Fruit fly (Drosophila melanogaster) whole organism, prepupa: ENCODE measurements around the gene CG13841.

Experiments used
- Blimp-1 ChIP-seq: fragments of 200-800 bp; sonication (Bioruptor generic); optimal IDR thresholded peaks from 3 replicates; lab custom pipeline; 2017; ENCODE audit warnings: missing biosample characterization, missing genetic modification characterization, mild to moderate bottlenecking, moderate library complexity, missing genetic modification reagents
- CG10669 ChIP-seq: fragments of 200-800 bp; sonication (Bioruptor generic); optimal IDR thresholded peaks from 3 replicates; lab custom pipeline; 2018; ENCODE audit warnings: missing biosample characterization, mild to moderate bottlenecking, missing genetic modification characterization, moderate library complexity
- CG15336 ChIP-seq: fragments of 200-800 bp; sonication (Bioruptor generic); IDR thresholded peaks from 2 replicates; pipeline ENCODE4 v1.3.6; 2022; ENCODE audit warnings: missing biosample characterization, missing genetic modification characterization
- CG3032 ChIP-seq: fragments of 200-800 bp; optimal IDR thresholded peaks from 2 replicates; lab custom pipeline; 2019; ENCODE audit warnings: missing biosample characterization, mild to moderate bottlenecking, missing genetic modification characterization, moderate library complexity
- CG6808 ChIP-seq: fragments of 200-800 bp; sonication (Bioruptor generic); optimal IDR thresholded peaks from 3 replicates; lab custom pipeline; 2017; ENCODE audit warnings: missing biosample characterization, missing genetic modification characterization, mild to moderate bottlenecking, moderate library complexity, missing genetic modification reagents
- CG8632 ChIP-seq: fragments of 200-800 bp; sonication (Bioruptor generic); optimal IDR thresholded peaks from 3 replicates; lab custom pipeline; 2016; ENCODE audit warnings: missing biosample characterization, missing genetic modification characterization
- Eip75B ChIP-seq: fragments of 200-800 bp; sonication (Bioruptor generic); optimal IDR thresholded peaks from 3 replicates; lab custom pipeline; 2016; ENCODE audit warnings: missing biosample characterization, missing genetic modification characterization
- Smox ChIP-seq: fragments of 200-800 bp; sonication (Bioruptor generic); optimal IDR thresholded peaks from 3 replicates; lab custom pipeline; 2016; ENCODE audit warnings: missing biosample characterization, missing genetic modification characterization
- esn ChIP-seq: fragments of 200-800 bp; sonication (Bioruptor generic); optimal IDR thresholded peaks from 2 replicates; lab custom pipeline; 2016; ENCODE audit warnings: missing biosample characterization, mild to moderate bottlenecking, missing genetic modification characterization, moderate library complexity
- salr ChIP-seq, 2 experiments: fragments of 200-800 bp; sonication (Bioruptor generic); optimal IDR thresholded peaks; 3 replicates each; lab custom pipeline; 2016 to 2018; ENCODE audit warnings: missing biosample characterization in 2 of 2, missing genetic modification characterization in 2 of 2, mild to moderate bottlenecking in 1 of 2
- spab ChIP-seq: fragments of 200-800 bp; sonication (Bioruptor generic); optimal IDR thresholded peaks from 2 replicates; lab custom pipeline; 2017; ENCODE audit warnings: missing biosample characterization, mild to moderate bottlenecking, missing genetic modification characterization, missing genetic modification reagents

DNA sequence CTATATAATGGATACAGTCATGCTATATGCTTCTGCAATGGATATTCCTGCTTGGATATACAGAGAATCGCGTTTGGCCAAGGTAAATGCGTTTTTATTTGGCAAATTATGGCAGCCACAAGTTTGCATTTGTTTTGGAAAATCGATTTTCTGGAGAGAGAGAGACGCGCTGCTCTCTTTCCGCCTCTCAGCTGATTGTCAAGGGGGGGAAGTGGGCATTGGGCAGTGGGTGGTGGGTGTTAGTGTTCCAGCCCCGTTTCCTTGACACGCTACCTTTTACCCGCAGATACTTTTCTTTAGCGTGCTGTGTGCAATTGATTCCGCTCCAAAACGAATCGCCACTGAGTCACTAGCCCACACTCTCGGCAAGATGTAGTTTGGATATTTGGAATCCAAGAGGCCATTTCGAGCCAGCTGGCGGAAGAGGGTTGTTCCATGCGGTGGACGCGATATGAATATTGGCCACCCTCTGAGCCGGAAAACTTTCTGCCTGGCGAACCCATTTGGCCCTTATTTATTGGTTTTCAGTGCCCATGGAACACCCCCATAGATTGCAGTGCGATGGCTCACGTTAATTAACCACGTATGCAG, 12.2 kb downstream of the CG13841 start:
- TF ChIP-seq Smox (GFP tag; lab: Kevin White, UChicago) (no peak), salr (GFP tag; optimal IDR thresholded peaks at IDR 0.05; lab: Kevin White, UChicago) (no peak), CG15336 (GFP tag; lab: Robert Waterston, UW) (no peak), esn (no peak), Blimp-1 (no peak), CG6808 (GFP tag; lab: Kevin White, UChicago) (no peak), CG3032 (tag; lab: Kevin White, UChicago) (no peak), Eip75B (no peak), CG10669 (GFP tag; lab: Kevin White, UChicago) (no peak), CG8632 (no peak), spab (GFP tag; lab: Kevin White, UChicago) (no peak)
